Fruit fly (Drosophila melanogaster) whole organism, embryonic: ENCODE measurements around the gene tub.
A peak's percentile ranks its signal among the peaks of the same experiment; 100 is the strongest.

ENCODE experiments used
- Ada2b ChIP-seq: fragments of 200-800 bp; sonication (Bioruptor generic); IDR thresholded peaks from 2 replicates; pipeline ENCODE4 v1.3.6; 2022; ENCODE audit warnings: missing biosample characterization, missing genetic modification characterization
- B-H2 ChIP-seq: fragments of 200-800 bp; sonication (Bioruptor generic); optimal IDR thresholded peaks from 2 replicates; lab custom pipeline; 2018; ENCODE audit warnings: missing biosample characterization, mild to moderate bottlenecking, missing genetic modification characterization
- CG10366 ChIP-seq: fragments of 200-800 bp; sonication (Bioruptor generic); IDR thresholded peaks from 2 replicates; pipeline ENCODE4 v1.3.6; 2022; ENCODE audit warnings: missing biosample characterization, missing genetic modification characterization
- CG14441 ChIP-seq: fragments of 200-800 bp; sonication (Bioruptor generic); IDR thresholded peaks from 2 replicates; pipeline ENCODE4 v1.3.6; 2022; ENCODE audit warnings: missing biosample characterization, missing genetic modification characterization
- CG1647 ChIP-seq: fragments of 200-800 bp; sonication (Bioruptor generic); optimal IDR thresholded peaks from 3 replicates; lab custom pipeline; 2016; ENCODE audit warnings: missing biosample characterization, missing genetic modification characterization
- CG18262 ChIP-seq: fragments of 200-800 bp; optimal IDR thresholded peaks from 3 replicates; lab custom pipeline; 2019; ENCODE audit warnings: missing biosample characterization, mild to moderate bottlenecking, missing genetic modification characterization, moderate library complexity
- CG18476 ChIP-seq: fragments of 200-800 bp; sonication (Bioruptor generic); optimal IDR thresholded peaks from 2 replicates; lab custom pipeline; 2016; ENCODE audit warnings: missing biosample characterization, mild to moderate bottlenecking, missing genetic modification characterization
- CG2116 ChIP-seq: fragments of 200-800 bp; sonication (Bioruptor generic); optimal IDR thresholded peaks from 3 replicates; lab custom pipeline; 2018; ENCODE audit warnings: missing biosample characterization, mild to moderate bottlenecking, missing genetic modification characterization
- CG5245 ChIP-seq: fragments of 200-800 bp; sonication (Bioruptor generic); optimal IDR thresholded peaks from 3 replicates; lab custom pipeline; 2016; ENCODE audit warnings: missing biosample characterization, missing genetic modification characterization
- CG7556 ChIP-seq: fragments of 200-800 bp; sonication (Bioruptor generic); optimal IDR thresholded peaks from 2 replicates; lab custom pipeline; 2017; ENCODE audit warnings: missing biosample characterization, mild to moderate bottlenecking, missing genetic modification characterization
- CG7745 ChIP-seq: fragments of 200-800 bp; sonication (Bioruptor generic); optimal IDR thresholded peaks from 2 replicates; lab custom pipeline; 2018; ENCODE audit warnings: missing biosample characterization, mild to moderate bottlenecking, missing genetic modification characterization, moderate library complexity
- CG8359 ChIP-seq: fragments of 200-800 bp; sonication (Bioruptor generic); optimal IDR thresholded peaks from 2 replicates; lab custom pipeline; 2017; ENCODE audit warnings: missing biosample characterization, mild to moderate bottlenecking, missing genetic modification characterization, borderline replicate concordance
- CG9609 ChIP-seq: fragments of 200-800 bp; sonication (Bioruptor generic); optimal IDR thresholded peaks from 3 replicates; lab custom pipeline; 2016; ENCODE audit warnings: missing biosample characterization, missing genetic modification characterization
- CG9876 ChIP-seq: fragments of 200-800 bp; sonication (Bioruptor generic); optimal IDR thresholded peaks from 2 replicates; lab custom pipeline; 2016; ENCODE audit warnings: missing biosample characterization, missing genetic modification characterization
- CG9932 ChIP-seq: fragments of 200-800 bp; sonication (Bioruptor generic); IDR thresholded peaks from 2 replicates; pipeline ENCODE4 v1.3.6; 2022; ENCODE audit warnings: missing biosample characterization, missing genetic modification characterization
- CTCF ChIP-seq: fragments of 200-800 bp; sonication (Bioruptor generic); optimal IDR thresholded peaks from 2 replicates; lab custom pipeline; 2017; ENCODE audit warnings: missing biosample characterization, mild to moderate bottlenecking, missing genetic modification characterization, moderate library complexity
- Camta ChIP-seq: fragments of 200-800 bp; sonication (Bioruptor generic); optimal IDR thresholded peaks from 2 replicates; lab custom pipeline; 2016; ENCODE audit warnings: missing biosample characterization, missing genetic modification characterization
- Chrac-16 ChIP-seq: fragments of 200-800 bp; sonication (Bioruptor generic); optimal IDR thresholded peaks from 3 replicates; lab custom pipeline; 2016; ENCODE audit warnings: missing biosample characterization, missing genetic modification characterization
- Dek ChIP-seq: fragments of 200-800 bp; sonication (Bioruptor generic); optimal IDR thresholded peaks from 3 replicates; lab custom pipeline; 2019; ENCODE audit warnings: missing biosample characterization, mild to moderate bottlenecking, missing genetic modification characterization, moderate library complexity
- Drgx ChIP-seq: fragments of 200-800 bp; sonication (Bioruptor generic); IDR thresholded peaks from 2 replicates; pipeline ENCODE4 v1.3.6; 2022; ENCODE audit warnings: missing biosample characterization, missing genetic modification characterization
- GATAe ChIP-seq: fragments of 200-800 bp; sonication (Bioruptor generic); conservative IDR thresholded peaks from 2 replicates; pipeline ENCODE4 v1.3.6; 2022; ENCODE audit warnings: missing biosample characterization, missing genetic modification characterization
- H15 ChIP-seq: fragments of 200-800 bp; sonication (Bioruptor generic); IDR thresholded peaks from 3 replicates; pipeline ENCODE4 v1.3.6; 2022; ENCODE audit warnings: missing biosample characterization, missing genetic modification characterization
- HLHmδ ChIP-seq: fragments of 200-800 bp; sonication (Bioruptor generic); optimal IDR thresholded peaks from 2 replicates; lab custom pipeline; 2018; ENCODE audit warnings: missing biosample characterization, mild to moderate bottlenecking, missing genetic modification characterization, moderate library complexity
- Jarid2 ChIP-seq: fragments of 200-800 bp; sonication (Bioruptor generic); optimal IDR thresholded peaks from 3 replicates; lab custom pipeline; 2017; ENCODE audit warnings: mild to moderate bottlenecking, missing biosample characterization, missing genetic modification reagents, missing genetic modification characterization
- Max ChIP-seq: fragments of 200-800 bp; sonication (Bioruptor generic); optimal IDR thresholded peaks from 2 replicates; lab custom pipeline; 2016; ENCODE audit warnings: missing biosample characterization, mild to moderate bottlenecking, missing genetic modification characterization
- Meics ChIP-seq: fragments of 200-800 bp; sonication (Bioruptor generic); optimal IDR thresholded peaks from 2 replicates; lab custom pipeline; 2017; ENCODE audit warnings: missing biosample characterization, mild to moderate bottlenecking, missing genetic modification characterization
- NC2β ChIP-seq: fragments of 200-800 bp; sonication (Bioruptor generic); optimal IDR thresholded peaks from 2 replicates; lab custom pipeline; 2016; ENCODE audit warnings: missing biosample characterization, missing genetic modification characterization
- Poxn ChIP-seq: fragments of 200-800 bp; sonication (Bioruptor generic); IDR thresholded peaks from 2 replicates; pipeline ENCODE4 v1.3.6; 2022; ENCODE audit warnings: missing biosample characterization, missing genetic modification characterization
- ap ChIP-seq: fragments of 200-800 bp; sonication (Bioruptor generic); IDR thresholded peaks from 2 replicates; pipeline ENCODE4 v1.3.6; 2022; ENCODE audit warnings: missing biosample characterization, missing genetic modification characterization
- ato ChIP-seq: fragments of 200-800 bp; sonication (Bioruptor generic); IDR thresholded peaks from 2 replicates; pipeline ENCODE4 v1.3.6; 2022; ENCODE audit warnings: missing biosample characterization, missing genetic modification characterization; ENCODE audit not compliant: partially characterized antibody
- cas ChIP-seq: fragments of 200-800 bp; sonication (Bioruptor generic); IDR thresholded peaks from 2 replicates; pipeline ENCODE4 v1.3.6; 2022; ENCODE audit warnings: missing biosample characterization, missing genetic modification characterization
- cato ChIP-seq: fragments of 200-800 bp; sonication (Bioruptor generic); optimal IDR thresholded peaks from 2 replicates; lab custom pipeline; 2016; ENCODE audit warnings: missing biosample characterization, missing genetic modification characterization, borderline replicate concordance
- chinmo ChIP-seq: fragments of 200-800 bp; sonication (Bioruptor generic); IDR thresholded peaks from 4 replicates; pipeline ENCODE4 v1.3.6; 2022; ENCODE audit warnings: missing biosample characterization, missing genetic modification characterization; ENCODE audit not compliant: partially characterized antibody
- dmrt11E ChIP-seq: fragments of 200-800 bp; sonication (Bioruptor generic); optimal IDR thresholded peaks from 3 replicates; lab custom pipeline; 2018; ENCODE audit warnings: missing biosample characterization, mild to moderate bottlenecking, missing genetic modification characterization, moderate library complexity
- en ChIP-seq: fragments of 200-800 bp; sonication (Bioruptor generic); optimal IDR thresholded peaks from 2 replicates; lab custom pipeline; 2016; ENCODE audit warnings: missing biosample characterization, missing genetic modification characterization
- exex ChIP-seq: fragments of 200-800 bp; sonication (Bioruptor generic); optimal IDR thresholded peaks from 4 replicates; lab custom pipeline; 2018; ENCODE audit warnings: missing biosample characterization, mild to moderate bottlenecking, missing genetic modification characterization, moderate library complexity
- grau ChIP-seq: fragments of 200-800 bp; optimal IDR thresholded peaks from 3 replicates; lab custom pipeline; 2019; ENCODE audit warnings: missing biosample characterization, mild to moderate bottlenecking, missing genetic modification characterization, moderate library complexity
- gsb ChIP-seq: fragments of 200-800 bp; sonication (Bioruptor generic); IDR thresholded peaks from 2 replicates; pipeline ENCODE4 v1.3.6; 2022; ENCODE audit warnings: missing biosample characterization, missing genetic modification characterization
- hbn ChIP-seq: fragments of 200-800 bp; sonication (Bioruptor generic); IDR thresholded peaks from 2 replicates; pipeline ENCODE4 v1.3.6; 2022; ENCODE audit warnings: missing biosample characterization, missing genetic modification characterization; ENCODE audit not compliant: partially characterized antibody
- kni ChIP-seq: fragments of 200-800 bp; sonication (Bioruptor generic); optimal IDR thresholded peaks from 3 replicates; lab custom pipeline; 2017; ENCODE audit warnings: mild to moderate bottlenecking, missing biosample characterization, missing genetic modification reagents, missing genetic modification characterization
- nmo ChIP-seq: fragments of 200-800 bp; sonication (Bioruptor generic); optimal IDR thresholded peaks from 2 replicates; lab custom pipeline; 2018; ENCODE audit warnings: missing biosample characterization, mild to moderate bottlenecking, missing genetic modification characterization, moderate library complexity
- nom ChIP-seq: fragments of 200-800 bp; sonication (Bioruptor generic); optimal IDR thresholded peaks from 2 replicates; lab custom pipeline; 2017; ENCODE audit warnings: missing biosample characterization, missing genetic modification characterization, mild to moderate bottlenecking, moderate library complexity, missing genetic modification reagents
- pan ChIP-seq, 4 experiments: fragments of >200 bp in 3 of 4; fragments of 200-800 bp in 1 of 4; sonication (Bioruptor generic) in 1 of 4; optimal IDR thresholded peaks in 3 of 4; IDR thresholded peaks in 1 of 4; 2 replicates each; pipeline versions ENCODE4 v1.3.6 to Lab custom; 2017 to 2022; ENCODE audit warnings: missing biosample characterization in 2 of 4, missing genetic modification characterization in 2 of 4, mixed read lengths in 1 of 4
- repo ChIP-seq: fragments of 200-800 bp; sonication (Bioruptor generic); optimal IDR thresholded peaks from 2 replicates; lab custom pipeline; 2016; ENCODE audit warnings: missing biosample characterization, missing genetic modification characterization
- ro ChIP-seq: fragments of 200-800 bp; sonication (Bioruptor generic); IDR thresholded peaks from 2 replicates; pipeline ENCODE4 v1.3.6; 2022; ENCODE audit warnings: missing biosample characterization, missing genetic modification characterization
- stwl ChIP-seq: fragments of 200-800 bp; sonication (Bioruptor generic); optimal IDR thresholded peaks from 3 replicates; lab custom pipeline; 2018; ENCODE audit warnings: missing biosample characterization, mild to moderate bottlenecking, missing genetic modification characterization, moderate library complexity
- trem ChIP-seq: fragments of 200-800 bp; optimal IDR thresholded peaks from 3 replicates; lab custom pipeline; 2019; ENCODE audit warnings: missing biosample characterization, mild to moderate bottlenecking, missing genetic modification characterization, moderate library complexity
- zfh2 ChIP-seq: fragments of 200-800 bp; sonication (Bioruptor generic); optimal IDR thresholded peaks from 2 replicates; lab custom pipeline; 2016; ENCODE audit warnings: missing biosample characterization, missing genetic modification characterization

Gene tub

DNA sequence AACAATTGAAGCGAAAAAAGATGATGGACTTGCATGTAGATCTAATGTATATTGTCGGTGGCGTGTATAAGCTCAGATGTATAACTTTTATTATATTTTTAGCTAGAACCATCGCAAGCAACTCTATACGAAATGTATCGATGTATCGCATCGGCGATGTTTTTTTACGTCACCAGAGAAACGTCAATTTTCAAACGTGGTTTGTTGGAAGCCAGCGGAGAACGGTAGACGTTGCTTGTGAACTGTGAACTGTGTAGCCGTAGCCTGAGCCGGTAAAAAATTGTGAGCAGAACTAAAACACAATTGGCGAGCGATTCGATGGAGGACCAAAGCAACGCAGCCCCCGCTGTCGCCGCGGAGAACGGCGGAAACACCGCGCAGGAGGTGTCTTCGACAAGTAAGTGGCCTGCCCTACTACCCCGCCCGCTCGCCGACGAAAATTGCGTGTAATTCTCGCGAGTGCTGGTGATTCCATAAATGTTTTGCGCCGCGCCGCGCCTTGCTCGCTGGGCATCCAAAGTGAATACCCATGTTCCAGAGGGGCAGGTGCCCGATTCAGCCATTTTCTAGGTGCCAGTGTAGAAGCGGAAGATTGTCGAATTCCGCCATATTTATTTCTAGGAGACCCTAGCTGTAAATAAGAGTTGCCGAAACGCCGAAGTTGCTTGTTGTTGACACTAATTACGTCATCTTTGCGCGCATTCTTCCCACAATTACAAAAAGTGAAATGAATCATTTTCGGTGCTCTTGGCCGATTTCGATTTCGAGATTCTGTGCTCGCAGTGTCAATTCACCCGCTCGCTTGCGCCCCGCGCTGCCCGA, 15.6 kb downstream of the tub start, which contains the start of gene lost (continued):
- TF ChIP-seq gsb (GFP tag; lab: Robert Waterston, UW) (no peak), chinmo (GFP tag; lab: Robert Waterston, UW) (peak; percentile 99), ro (GFP tag; lab: Robert Waterston, UW) (no peak), Camta (GFP tag; lab: Kevin White, UChicago) (no peak), CG8359 (GFP tag; lab: Kevin White, UChicago) (no peak), NC2β (GFP tag; lab: Kevin White, UChicago) (no peak), nmo (GFP tag; lab: Kevin White, UChicago) (peak; percentile 51), dmrt11E (tag; lab: Kevin White, UChicago) (no peak), en (no peak), hbn (GFP tag; lab: Robert Waterston, UW) (peak; percentile 96), CG18262 (tag; lab: Kevin White, UChicago) (peak; percentile 32), CG5245 (GFP tag; lab: Kevin White, UChicago) (no peak), CG7745 (tag; lab: Kevin White, UChicago) (no peak), Max (GFP tag; lab: Kevin White, UChicago) (peak; percentile 47), stwl (peak; percentile 44), Poxn (GFP tag; lab: Robert Waterston, UW) (no peak), HLHmδ (GFP tag; lab: Kevin White, UChicago) (peak; percentile 3), Drgx (GFP tag; lab: Robert Waterston, UW) (no peak), B-H2 (GFP tag; lab: Kevin White, UChicago) (peak; percentile 61), CG9932 (peak; percentile 81), ato (GFP tag; lab: Robert Waterston, UW) (peak; percentile 96), CG2116 (peak; percentile 96), CG10366 (GFP tag; lab: Robert Waterston, UW) (0 out of 2 replicates have a peak, but pooled peaks have one; percentile 20), zfh2 (GFP tag; lab: Kevin White, UChicago) (peak; percentile 44), exex (tag; lab: Kevin White, UChicago) (peak; percentile 17), nom (GFP tag; lab: Kevin White, UChicago) (peak; percentile 24), kni (GFP tag; lab: Kevin White, UChicago) (no peak), CG14441 (GFP tag; lab: Robert Waterston, UW) (0 out of 2 replicates have a peak, but pooled peaks have one; percentile 8), cas (GFP tag; lab: Robert Waterston, UW) (no peak), H15 (GFP tag; lab: Robert Waterston, UW) (no peak), Meics (GFP tag; lab: Kevin White, UChicago) (no peak), CG18476 (GFP tag; lab: Kevin White, UChicago) (no peak), CG9609 (GFP tag; lab: Kevin White, UChicago) (no peak), CG7556 (GFP tag; lab: Kevin White, UChicago) (no peak)

DNA sequence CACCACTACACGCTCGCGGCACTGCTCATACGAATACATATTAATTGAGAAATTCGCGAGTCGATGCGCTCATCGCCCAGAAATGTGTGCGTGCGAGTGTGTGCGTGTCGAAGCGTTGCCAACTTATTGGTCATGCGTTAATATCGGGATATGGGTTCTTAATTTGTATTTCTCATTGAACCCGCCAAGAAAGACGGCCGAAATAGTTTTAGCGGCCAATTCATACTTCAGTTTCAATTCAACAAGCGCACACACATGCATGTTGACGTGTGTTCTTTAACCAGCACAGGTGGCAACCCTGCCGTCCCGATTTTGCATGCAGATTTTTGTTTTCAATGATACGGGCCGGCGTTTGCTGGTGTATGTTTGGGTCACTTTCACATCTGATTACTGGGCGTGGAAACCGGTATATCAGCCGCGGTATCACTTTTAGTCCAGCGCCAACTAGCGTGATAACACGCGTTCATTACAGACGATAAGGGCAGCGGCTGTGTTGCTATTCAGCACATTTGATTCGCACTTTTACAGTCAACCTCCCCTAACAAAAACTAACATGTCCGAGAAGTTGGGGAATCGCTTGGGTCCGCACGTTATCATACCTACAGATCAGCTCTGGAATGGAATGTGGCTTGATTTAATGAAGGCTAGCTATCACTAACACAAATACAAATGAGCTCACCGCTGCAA, 16.3 kb downstream of the tub start:
- TF ChIP-seq Chrac-16 (GFP tag; lab: Kevin White, UChicago) (peak; percentile 5), GATAe (GFP tag; lab: Robert Waterston, UW) (peak; percentile 54), Ada2b (GFP tag; lab: Robert Waterston, UW) (no peak), repo (GFP tag; lab: Kevin White, UChicago) (no peak), trem (tag; lab: Kevin White, UChicago) (no peak), grau (peak; percentile 79), Jarid2 (GFP tag; lab: Kevin White, UChicago) (no peak), exex (tag; lab: Kevin White, UChicago) (peak; percentile 67), CG9876 (no peak), CTCF (no peak), cato (GFP tag; lab: Kevin White, UChicago) (no peak), pan (optimal IDR thresholded peaks at IDR 0.05; lab: Kevin White, UChicago) (no peak), pan (GFP tag; optimal IDR thresholded peaks at IDR 0.05 in 1 of 2, IDR thresholded peaks at IDR 0.05 in 1 of 2) (no peak), CG1647 (GFP tag; lab: Kevin White, UChicago) (no peak), ap (GFP tag; lab: Robert Waterston, UW) (no peak), Dek (tag; lab: Kevin White, UChicago) (no peak)
